Worm (Caenorhabditis elegans): ENCODE data around the gene F19G12.4.
"Not testable (repeated sequence)": the region's sequence is repeated elsewhere in the genome, so short reads cannot be mapped to it uniquely, and the experiment has no call there.

F19G12.4 gene

ce11 chrX:1424509-1424908 is 7.4 kb downstream of the F19G12.4 start, which contains the start of gene F19G12.3:
TSS of gene F19G12.3 (plus strand) at chrX:1424809.
- TF ChIP-seq Y48G9A.11 (GFP tag; IDR thresholded peaks at IDR 0.05) (no peak), nhr-25 (tag; optimal IDR thresholded peaks at IDR 0.05; ENCODE audit: borderline replicate concordance, insufficient read depth) (no peak), unc-62 (GFP tag; optimal IDR thresholded peaks at IDR 0.05 in 1 of 2) (peak in 1 of 2 experiments; percentile 87), unc-62 (tag; optimal IDR thresholded peaks at IDR 0.05) (no peak), daf-12 (tag; optimal IDR thresholded peaks at IDR 0.05) (no peak)

DNA sequence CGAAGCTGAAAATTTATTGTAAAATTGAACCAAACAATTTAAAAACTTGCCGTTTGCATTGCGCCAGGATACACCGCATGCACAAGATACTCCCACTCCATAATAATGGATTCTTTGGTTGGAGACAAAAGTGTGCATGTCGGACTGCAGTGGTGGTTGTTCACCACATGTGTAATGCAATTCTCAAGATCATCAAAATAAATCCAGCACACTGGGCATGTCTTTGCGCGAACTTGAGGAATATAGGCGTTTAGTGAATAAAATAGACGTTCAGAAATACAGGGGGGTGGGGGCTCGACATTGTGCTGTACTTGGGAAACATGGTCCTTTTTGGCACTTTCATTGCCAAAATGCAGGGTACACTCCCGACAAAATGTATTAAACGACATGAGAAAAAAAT is 9.3 kb downstream of the F19G12.4 start, which contains the start of gene F19G12.11:
TSS of gene F19G12.11 (minus strand) at position 101 of the 400 bp plus-strand sequence.
- TF ChIP-seq nhr-76 (tag; optimal IDR thresholded peaks at IDR 0.05) (no peak), mxl-2 (GFP tag; conservative IDR thresholded peaks at IDR 0.05) (no peak), ceh-62 (tag; optimal IDR thresholded peaks at IDR 0.05) (no peak), Y105C5A.15 (GFP tag; IDR thresholded peaks at IDR 0.05) (no peak), vab-7 (GFP tag; IDR thresholded peaks at IDR 0.05) (no peak), pqm-1 (tag; optimal IDR thresholded peaks at IDR 0.05) (no peak), lin-29 (GFP tag; IDR thresholded peaks at IDR 0.05) (no peak)

DNA sequence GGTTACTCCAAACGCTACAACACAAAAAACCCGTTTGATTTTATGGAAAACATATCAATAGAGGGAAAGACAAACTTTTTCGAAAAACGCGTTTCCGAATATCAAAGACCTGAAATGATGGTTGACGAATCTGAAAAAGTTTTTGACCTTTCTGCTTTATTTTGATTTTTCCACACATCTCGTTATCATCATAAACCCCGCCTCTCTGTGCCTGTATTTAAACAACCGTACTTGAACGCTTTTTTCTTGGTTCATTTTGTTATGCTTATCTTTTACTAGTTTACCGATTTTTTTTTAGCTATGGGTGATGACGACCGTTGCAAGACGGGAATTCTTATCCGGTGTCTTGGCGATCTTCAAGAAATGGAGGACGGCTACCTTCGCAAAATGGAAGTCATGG is 13.6 kb downstream of the F19G12.4 start, which contains the start of gene F19G12.1:
TSS of gene F19G12.1 (plus strand) at position 301 of the 400 bp plus-strand sequence.
- TF ChIP-seq lim-7 (GFP tag; IDR thresholded peaks at IDR 0.05); mes-2 (tag; optimal IDR thresholded peaks at IDR 0.05; ENCODE audit: poor library complexity, severe bottlenecking); snpc-4 (tag; optimal IDR thresholded peaks at IDR 0.05): not testable (repeated sequence)

ce11 chrX:1437097-1437496 is 20.0 kb downstream of the F19G12.4 start:
- TF ChIP-seq nhr-102 (tag; optimal IDR thresholded peaks at IDR 0.05) (no peak), skn-1 (tag; optimal IDR thresholded peaks at IDR 0.05) (no peak), Y105C5A.15 (GFP tag; IDR thresholded peaks at IDR 0.05) (no peak), hlh-30 (tag; optimal IDR thresholded peaks at IDR 0.05; ENCODE audit: insufficient read depth) (no peak), fos-1 (tag; optimal IDR thresholded peaks at IDR 0.05) (no peak), dve-1 (tag; optimal IDR thresholded peaks at IDR 0.05; ENCODE audit: insufficient read depth) (no peak), F37D6.2 (tag; optimal IDR thresholded peaks at IDR 0.05) (peak; percentile 32), spr-1 (tag; optimal IDR thresholded peaks at IDR 0.05) (no peak), fkh-10 (GFP tag; optimal IDR thresholded peaks at IDR 0.05) (peak; percentile 40), ceh-28 (tag; optimal IDR thresholded peaks at IDR 0.05) (no peak), snpc-1.2 (GFP tag; IDR thresholded peaks at IDR 0.05) (no peak), ztf-11 (tag; optimal IDR thresholded peaks at IDR 0.05) (no peak), zfp-3 (GFP tag; conservative IDR thresholded peaks at IDR 0.05) (no peak), aha-1 (tag) (no peak), R02D3.7 (tag; optimal IDR thresholded peaks at IDR 0.05) (no peak), lsy-2 (tag; optimal IDR thresholded peaks at IDR 0.05) (peak in 1 of 2 experiments; percentile 14), mep-1 (tag; optimal IDR thresholded peaks at IDR 0.05) (peak; percentile 3), spr-3 (GFP tag; optimal IDR thresholded peaks at IDR 0.05) (no peak), mes-2 (tag; optimal IDR thresholded peaks at IDR 0.05; ENCODE audit: poor library complexity, severe bottlenecking) (peak; percentile 46), hmg-1.1 (GFP tag; IDR thresholded peaks at IDR 0.05) (peak; percentile 32; the same call in 1 of the 2 replicates), zip-2 (tag; optimal IDR thresholded peaks at IDR 0.05) (no peak), egl-43 (GFP tag; IDR thresholded peaks at IDR 0.05) (0 out of 2 replicates have a peak, but pooled peaks have one; percentile 54), F10B5.3 (tag; optimal IDR thresholded peaks at IDR 0.05) (no peak), nhr-11 (tag; optimal IDR thresholded peaks at IDR 0.05) (no peak), ZK546.5 (tag; optimal IDR thresholded peaks at IDR 0.05) (no peak), hlh-11 (tag; optimal IDR thresholded peaks at IDR 0.05) (no peak), nhr-41 (GFP tag; IDR thresholded peaks at IDR 0.05) (no peak), unc-62 (GFP tag; optimal IDR thresholded peaks at IDR 0.05 in 1 of 2) (peak in 1 of 2 experiments; percentile 56), unc-62 (tag; optimal IDR thresholded peaks at IDR 0.05) (no peak)
